Worm (Caenorhabditis elegans) whole organism, L3 larva: ENCODE data around the gene nck-1.

Experiments
- ceh-82 ChIP-seq: fragments of 150-350 bp; optimal IDR thresholded peaks from 2 replicates; lab custom pipeline; 2014; ENCODE audit warnings: missing biosample characterization, missing genetic modification characterization
- fkh-10 ChIP-seq: sonication (generic microtip); optimal IDR thresholded peaks from 2 replicates; lab custom pipeline; 2017; ENCODE audit warnings: missing biosample characterization, missing genetic modification reagents, missing genetic modification characterization
- nhr-23 ChIP-seq: fragments of 150-350 bp; optimal IDR thresholded peaks from 2 replicates; lab custom pipeline; 2014; ENCODE audit warnings: missing biosample characterization, missing genetic modification reagents, missing genetic modification characterization
- nhr-25 ChIP-seq: sonication (generic microtip); optimal IDR thresholded peaks from 2 replicates; lab custom pipeline; 2017; ENCODE audit warnings: missing biosample characterization, missing genetic modification characterization
- nhr-67 ChIP-seq: fragments of 150-350 bp; optimal IDR thresholded peaks from 2 replicates; lab custom pipeline; 2014; ENCODE audit warnings: missing biosample characterization, missing genetic modification characterization
- nhr-77 ChIP-seq: fragments of 150-350 bp; optimal IDR thresholded peaks from 2 replicates; lab custom pipeline; 2014; ENCODE audit warnings: missing biosample characterization, missing genetic modification characterization
- tbx-2 ChIP-seq: sonication (generic microtip); optimal IDR thresholded peaks from 2 replicates; lab custom pipeline; 2016; ENCODE audit warnings: mild to moderate bottlenecking, missing genetic modification characterization, missing compliant biosample characterization
- ztf-4 ChIP-seq: fragments of 150-350 bp; optimal IDR thresholded peaks from 2 replicates; lab custom pipeline; 2014; ENCODE audit warnings: missing biosample characterization, missing genetic modification characterization

ce11 chrX:4148449-4149031 lies 4.7 kb downstream of the nck-1 start:
- no peak for TF ChIP-seq nhr-77 (tag; lab: Kevin White, UChicago)
- no peak for TF ChIP-seq fkh-10 (GFP tag; lab: Kevin White, UChicago)
- no peak for TF ChIP-seq nhr-67 (tag; lab: Kevin White, UChicago)
- no peak for TF ChIP-seq nhr-23 (tag; lab: Kevin White, UChicago)
- no peak for TF ChIP-seq tbx-2 (tag; lab: Kevin White, UChicago)
- no peak for TF ChIP-seq ztf-4
- no peak for TF ChIP-seq nhr-25 (tag; lab: Kevin White, UChicago)
- TF ChIP-seq ceh-82 (tag; lab: Kevin White, UChicago), result no peak
